Worm (Caenorhabditis elegans) whole organism, late embryonic: ENCODE results near the gene str-165.

Experiments
- K02D7.2 ChIP-seq: sonication (generic microtip); optimal IDR thresholded peaks from 2 replicates; lab custom pipeline; 2017; ENCODE audit warnings: mild to moderate bottlenecking, missing genetic modification characterization, missing compliant biosample characterization
- K09A11.1 ChIP-seq: sonication (generic microtip); optimal IDR thresholded peaks from 2 replicates; lab custom pipeline; 2017; ENCODE audit warnings: antibody characterized with exemption, mild to moderate bottlenecking, missing genetic modification characterization, missing compliant biosample characterization; ENCODE audit not compliant: insufficient read depth
- ceh-14 ChIP-seq: sonication (generic microtip); optimal IDR thresholded peaks from 2 replicates; lab custom pipeline; 2016; ENCODE audit warnings: missing genotype, missing genetic modification characterization, missing compliant biosample characterization
- ceh-2 ChIP-seq: sonication (generic microtip); optimal IDR thresholded peaks from 2 replicates; lab custom pipeline; 2016; ENCODE audit warnings: missing genotype, missing genetic modification characterization, missing compliant biosample characterization
- ceh-31 ChIP-seq: sonication (generic microtip); optimal IDR thresholded peaks from 2 replicates; lab custom pipeline; 2016; ENCODE audit warnings: missing genetic modification characterization, missing compliant biosample characterization
- ceh-45 ChIP-seq: fragments of 200-800 bp; sonication (Bioruptor generic); IDR thresholded peaks from 2 replicates; pipeline ENCODE4 v1.3.6; 2022; ENCODE audit warnings: missing genetic modification reagents, missing genetic modification characterization, missing compliant biosample characterization
- ceh-48 ChIP-seq: sonication (generic microtip); optimal IDR thresholded peaks from 2 replicates; lab custom pipeline; 2016; ENCODE audit warnings: missing genetic modification characterization, inconsistent platforms, missing compliant biosample characterization
- che-1 ChIP-seq: sonication (generic microtip); optimal IDR thresholded peaks from 2 replicates; lab custom pipeline; 2016; ENCODE audit warnings: mild to moderate bottlenecking, missing genetic modification characterization, missing compliant biosample characterization
- elt-2 ChIP-seq: sonication (generic microtip); optimal IDR thresholded peaks from 2 replicates; lab custom pipeline; 2016; ENCODE audit warnings: missing genetic modification reagents, missing genetic modification characterization, missing compliant biosample characterization
- ets-4 ChIP-seq: sonication (generic microtip); optimal IDR thresholded peaks from 2 replicates; lab custom pipeline; 2016; ENCODE audit warnings: missing genetic modification characterization, missing compliant biosample characterization
- eyg-1 ChIP-seq: sonication (generic microtip); optimal IDR thresholded peaks from 2 replicates; lab custom pipeline; 2016; ENCODE audit warnings: missing genotype, missing genetic modification characterization, missing compliant biosample characterization
- fax-1 ChIP-seq: sonication (generic microtip); optimal IDR thresholded peaks from 2 replicates; lab custom pipeline; 2016; ENCODE audit warnings: missing genotype, missing genetic modification characterization, missing compliant biosample characterization
- fkh-10 ChIP-seq: fragments of 150-350 bp; optimal IDR thresholded peaks from 2 replicates; lab custom pipeline; 2014; ENCODE audit warnings: missing biosample characterization, missing genetic modification reagents, missing genetic modification characterization
- gmeb-2 ChIP-seq: sonication (generic microtip); optimal IDR thresholded peaks from 2 replicates; lab custom pipeline; 2016; ENCODE audit warnings: missing genetic modification characterization, inconsistent platforms, missing compliant biosample characterization
- hlh-13 ChIP-seq: fragments of 200-800 bp; sonication (Bioruptor generic); optimal IDR thresholded peaks from 2 replicates; lab custom pipeline; 2018; ENCODE audit warnings: mild to moderate bottlenecking, missing genetic modification characterization, missing compliant biosample characterization
- hlh-15 ChIP-seq: sonication (generic microtip); optimal IDR thresholded peaks from 2 replicates; lab custom pipeline; 2016; ENCODE audit warnings: missing genetic modification characterization, missing compliant biosample characterization
- hlh-30 ChIP-seq: sonication (generic microtip); optimal IDR thresholded peaks from 2 replicates; lab custom pipeline; 2017; ENCODE audit warnings: antibody characterized with exemption, missing genetic modification characterization, missing compliant biosample characterization; ENCODE audit not compliant: insufficient read depth
- mec-3 ChIP-seq: sonication (generic microtip); optimal IDR thresholded peaks from 2 replicates; lab custom pipeline; 2016; ENCODE audit warnings: borderline replicate concordance, missing genetic modification characterization, missing compliant biosample characterization
- nfya-1 ChIP-seq: sonication (generic microtip); optimal IDR thresholded peaks from 2 replicates; lab custom pipeline; 2017; ENCODE audit warnings: missing genetic modification characterization, mild to moderate bottlenecking, missing compliant biosample characterization, antibody characterized with exemption, moderate library complexity
- nhr-11 ChIP-seq: fragments of 150-350 bp; optimal IDR thresholded peaks from 2 replicates; lab custom pipeline; 2014; ENCODE audit warnings: missing biosample characterization, missing genetic modification characterization
- npax-4 ChIP-seq: sonication (generic microtip); optimal IDR thresholded peaks from 2 replicates; lab custom pipeline; 2016; ENCODE audit warnings: missing genetic modification characterization, missing compliant biosample characterization
- pat-9 ChIP-seq: fragments of 200-800 bp; sonication (Bioruptor generic); optimal IDR thresholded peaks from 2 replicates; lab custom pipeline; 2018; ENCODE audit warnings: mild to moderate bottlenecking, missing genetic modification characterization, moderate library complexity, missing compliant biosample characterization
- pax-1 ChIP-seq: fragments of 150-350 bp; optimal IDR thresholded peaks from 2 replicates; lab custom pipeline; 2014; ENCODE audit warnings: missing biosample characterization, missing genetic modification characterization
- pros-1 ChIP-seq: fragments of 150-350 bp; optimal IDR thresholded peaks from 2 replicates; lab custom pipeline; 2014; ENCODE audit warnings: missing biosample characterization, missing genetic modification reagents, missing genetic modification characterization
- ref-2 ChIP-seq: sonication (generic microtip); optimal IDR thresholded peaks from 2 replicates; lab custom pipeline; 2016; ENCODE audit warnings: missing genetic modification characterization, missing compliant biosample characterization
- sdc-2 ChIP-seq: sonication (generic microtip); optimal IDR thresholded peaks from 2 replicates; lab custom pipeline; 2016; ENCODE audit warnings: missing genotype, missing genetic modification characterization, missing compliant biosample characterization
- sox-4 ChIP-seq: sonication (generic microtip); optimal IDR thresholded peaks from 2 replicates; lab custom pipeline; 2017; ENCODE audit warnings: mild to moderate bottlenecking, missing genetic modification characterization, inconsistent platforms, missing compliant biosample characterization
- tbx-2 ChIP-seq: sonication (generic microtip); optimal IDR thresholded peaks from 2 replicates; lab custom pipeline; 2016; ENCODE audit warnings: missing genetic modification characterization, missing compliant biosample characterization
- tbx-7 ChIP-seq: sonication (generic microtip); optimal IDR thresholded peaks from 2 replicates; lab custom pipeline; 2016; ENCODE audit warnings: missing genotype, missing genetic modification characterization, missing compliant biosample characterization
- zip-5 ChIP-seq: sonication (generic microtip); optimal IDR thresholded peaks from 2 replicates; lab custom pipeline; 2016; ENCODE audit warnings: missing genetic modification characterization, missing compliant biosample characterization
- ztf-16 ChIP-seq: sonication (generic microtip); optimal IDR thresholded peaks from 2 replicates; lab custom pipeline; 2017; ENCODE audit warnings: missing genetic modification characterization, missing compliant biosample characterization

The str-165 gene

ce11 chrV:13830813-13831212, at the start of gene str-165:
TSS of gene str-165 (plus strand) at chrV:13831113.
- no peak for TF ChIP-seq K02D7.2
- TF ChIP-seq fkh-10: no peak
- TF ChIP-seq ceh-31 (tag; lab: Kevin White, UChicago): no peak
- no peak for TF ChIP-seq pax-1 (tag; lab: Kevin White, UChicago)
- no peak for TF ChIP-seq hlh-13 (GFP tag; lab: Kevin White, UChicago)
- TF ChIP-seq ceh-2 (tag; lab: Kevin White, UChicago): no peak

ce11 chrV:13782190-13782589, 48.7 kb upstream of the str-165 start, which contains the start of gene decr-1.1:
TSS of gene decr-1.1 (plus strand) at chrV:13782399.
- peak; percentile 3 for TF ChIP-seq ceh-48 (tag; lab: Kevin White, UChicago)
- no peak for TF ChIP-seq hlh-15 (tag; lab: Kevin White, UChicago)
- no peak for TF ChIP-seq che-1

ce11 chrV:13785767-13786166, 45.1 kb upstream of the str-165 start:
- TF ChIP-seq ceh-14 (tag; lab: Kevin White, UChicago) (no peak), fax-1 (tag; lab: Kevin White, UChicago) (no peak)

ce11 chrV:13787225-13787898, 43.6 kb upstream of the str-165 start, which contains the start of the genes F53C11.4 and F53C11.5:
TSS of gene F53C11.4 (minus strand) at chrV:13787352.
TSS of gene F53C11.5 (plus strand) at chrV:13787549.
- TF ChIP-seq tbx-2 (tag; lab: Kevin White, UChicago): peak; percentile 14
- no peak for TF ChIP-seq K09A11.1
- no peak for TF ChIP-seq hlh-15 (tag; lab: Kevin White, UChicago)
- TF ChIP-seq zip-5 (tag; lab: Kevin White, UChicago): no peak
- TF ChIP-seq ceh-14 (tag; lab: Kevin White, UChicago): no peak
- no peak for TF ChIP-seq ztf-16 (tag; lab: Kevin White, UChicago)
- TF ChIP-seq npax-4: no peak
- no peak for TF ChIP-seq pat-9 (tag; lab: Kevin White, UChicago)
- no peak for TF ChIP-seq ceh-45
- TF ChIP-seq elt-2 (tag; lab: Kevin White, UChicago): peak; percentile 12
- TF ChIP-seq gmeb-2: no peak
- peak; percentile 60 for TF ChIP-seq nfya-1
- TF ChIP-seq ets-4 (tag; lab: Kevin White, UChicago): peak; percentile 14
- no peak for TF ChIP-seq pros-1
- TF ChIP-seq ceh-31 (tag; lab: Kevin White, UChicago): peak; percentile 14

- TF ChIP-seq hlh-30 (no peak), zip-5 (tag; lab: Kevin White, UChicago) (no peak), sdc-2 (tag; lab: Kevin White, UChicago) (no peak), nhr-11 (tag; lab: Kevin White, UChicago) (no peak), ztf-16 (tag; lab: Kevin White, UChicago) (no peak), sox-4 (tag; lab: Kevin White, UChicago) (no peak), mec-3 (tag; lab: Kevin White, UChicago) (no peak), ref-2 (tag; lab: Kevin White, UChicago) (no peak), eyg-1 (tag; lab: Kevin White, UChicago) (no peak), tbx-7 (tag; lab: Kevin White, UChicago) (no peak), npax-4 (no peak), tbx-2 (tag; lab: Kevin White, UChicago) (no peak)
These were observed 42.8 kb upstream of the str-165 start for ce11 chrV:13787948-13788681.
